Worm (Caenorhabditis elegans) whole organism, early embryonic: Measurements from ENCODE around the gene gly-4.

Source experiments
- B0310.2 ChIP-seq: sonication (generic microtip); optimal IDR thresholded peaks from 2 replicates; lab custom pipeline; 2016; ENCODE audit warnings: mild to moderate bottlenecking, missing genetic modification characterization, missing compliant biosample characterization
- F13C5.2 ChIP-seq: sonication (generic microtip); optimal IDR thresholded peaks from 2 replicates; lab custom pipeline; 2017; ENCODE audit warnings: mild to moderate bottlenecking, missing genetic modification characterization, inconsistent platforms, missing compliant biosample characterization
- aly-1 ChIP-seq: sonication (generic microtip); optimal IDR thresholded peaks from 2 replicates; lab custom pipeline; 2016; ENCODE audit warnings: missing genetic modification characterization, missing compliant biosample characterization
- ama-1 ChIP-seq: fragments of 150-350 bp; optimal IDR thresholded peaks from 2 replicates; lab custom pipeline; 2014
- ceh-13 ChIP-seq: fragments of 200-800 bp; sonication (Bioruptor generic); optimal IDR thresholded peaks from 2 replicates; lab custom pipeline; 2018; ENCODE audit warnings: mild to moderate bottlenecking, missing genetic modification characterization, missing compliant biosample characterization
- ceh-36 ChIP-seq: sonication (generic microtip); optimal IDR thresholded peaks from 2 replicates; lab custom pipeline; 2016; ENCODE audit warnings: missing genetic modification characterization, inconsistent platforms, missing compliant biosample characterization
- ets-7 ChIP-seq: sonication (generic microtip); optimal IDR thresholded peaks from 2 replicates; lab custom pipeline; 2016; ENCODE audit warnings: missing genotype, missing genetic modification characterization, missing compliant biosample characterization
- flt-1 ChIP-seq: fragments of 200-800 bp; sonication (Bioruptor generic); IDR thresholded peaks from 2 replicates; pipeline ENCODE4 v1.3.6; 2022; ENCODE audit warnings: missing genetic modification characterization, missing compliant biosample characterization
- hmbx-1 ChIP-seq: sonication (generic microtip); optimal IDR thresholded peaks from 2 replicates; lab custom pipeline; 2016; ENCODE audit warnings: mild to moderate bottlenecking, missing genetic modification characterization, missing compliant biosample characterization
- hmg-4 ChIP-seq: fragments of 200-800 bp; sonication (Bioruptor generic); optimal IDR thresholded peaks from 2 replicates; lab custom pipeline; 2018; ENCODE audit warnings: mild to moderate bottlenecking, missing genetic modification characterization, missing compliant biosample characterization
- hnd-1 ChIP-seq: sonication (generic microtip); optimal IDR thresholded peaks from 2 replicates; lab custom pipeline; 2016; ENCODE audit warnings: missing genetic modification characterization, missing compliant biosample characterization
- pes-1 ChIP-seq: fragments of 200-800 bp; sonication (Bioruptor generic); IDR thresholded peaks from 2 replicates; pipeline ENCODE4 v1.3.6; 2022; ENCODE audit warnings: missing genetic modification reagents, missing genetic modification characterization, missing compliant biosample characterization
- scrt-1 ChIP-seq: fragments of 200-800 bp; sonication (Bioruptor generic); IDR thresholded peaks from 2 replicates; pipeline ENCODE4 v1.3.6; 2022; ENCODE audit warnings: missing genetic modification characterization, missing compliant biosample characterization
- sea-1 ChIP-seq: fragments of 200-800 bp; sonication (Bioruptor generic); conservative IDR thresholded peaks from 2 replicates; pipeline ENCODE4 v1.3.6; 2022; ENCODE audit warnings: missing genetic modification characterization, missing compliant biosample characterization
- tbx-11 ChIP-seq: fragments of 200-800 bp; sonication (Bioruptor generic); IDR thresholded peaks from 2 replicates; pipeline ENCODE4 v1.3.6; 2022; ENCODE audit warnings: missing genetic modification characterization, missing compliant biosample characterization
- tbx-37 ChIP-seq: fragments of 200-800 bp; sonication (Bioruptor generic); conservative IDR thresholded peaks from 2 replicates; pipeline ENCODE4 v1.3.6; 2022; ENCODE audit warnings: missing genetic modification reagents, missing genetic modification characterization, missing compliant biosample characterization
- tra-4 ChIP-seq: sonication (generic microtip); optimal IDR thresholded peaks from 2 replicates; lab custom pipeline; 2017; ENCODE audit warnings: missing genetic modification characterization, missing compliant biosample characterization

Gene gly-4

DNA sequence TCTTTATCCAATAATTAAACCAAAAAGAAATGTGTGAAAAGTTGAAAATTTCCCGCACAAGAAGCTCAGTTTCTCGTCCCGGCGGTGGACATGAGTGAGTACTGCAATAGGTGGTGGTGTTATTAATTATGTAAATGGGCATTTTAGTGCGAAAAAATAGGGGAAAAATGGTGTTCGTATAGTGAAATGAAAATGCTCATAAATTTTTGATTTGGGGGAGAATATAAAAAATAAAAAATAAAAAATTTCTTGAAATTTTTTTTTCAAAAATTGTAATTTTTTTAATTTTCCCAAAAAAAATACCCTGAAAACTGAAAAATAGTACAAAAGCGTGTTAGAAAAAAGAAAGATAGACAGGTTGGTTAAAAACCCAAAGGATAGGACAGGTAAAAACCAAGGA, at the start of gene gly-4:
Gene gly-4, minus strand, starts transcription at position 101 of the 400 bp plus-strand sequence.
- TF ChIP-seq hnd-1 (tag; lab: Kevin White, UChicago), result no peak
- no peak for TF ChIP-seq flt-1 (GFP tag; lab: Robert Waterston, UW)
- TF ChIP-seq hmbx-1 (tag; lab: Kevin White, UChicago), result no peak
- no peak for TF ChIP-seq scrt-1 (GFP tag; lab: Robert Waterston, UW)
- no peak for TF ChIP-seq tbx-11
- no peak for TF ChIP-seq sea-1 (GFP tag; lab: Robert Waterston, UW)
- no peak for TF ChIP-seq F13C5.2 (tag; lab: Kevin White, UChicago)
- TF ChIP-seq aly-1 (tag; lab: Kevin White, UChicago), result no peak
- TF ChIP-seq tbx-37, result no peak
- no peak for TF ChIP-seq pes-1 (GFP tag; lab: Robert Waterston, UW)
- no peak for TF ChIP-seq tra-4 (tag; lab: Kevin White, UChicago)
- TF ChIP-seq ama-1 (lab: Kevin White, UChicago), result no peak
- no peak for TF ChIP-seq hmg-4
- TF ChIP-seq B0310.2, result no peak
- TF ChIP-seq ceh-36 (tag; lab: Kevin White, UChicago), result no peak
- TF ChIP-seq ceh-13 (GFP tag; lab: Kevin White, UChicago), result no peak
- TF ChIP-seq ets-7 (tag; lab: Kevin White, UChicago), result no peak

DNA sequence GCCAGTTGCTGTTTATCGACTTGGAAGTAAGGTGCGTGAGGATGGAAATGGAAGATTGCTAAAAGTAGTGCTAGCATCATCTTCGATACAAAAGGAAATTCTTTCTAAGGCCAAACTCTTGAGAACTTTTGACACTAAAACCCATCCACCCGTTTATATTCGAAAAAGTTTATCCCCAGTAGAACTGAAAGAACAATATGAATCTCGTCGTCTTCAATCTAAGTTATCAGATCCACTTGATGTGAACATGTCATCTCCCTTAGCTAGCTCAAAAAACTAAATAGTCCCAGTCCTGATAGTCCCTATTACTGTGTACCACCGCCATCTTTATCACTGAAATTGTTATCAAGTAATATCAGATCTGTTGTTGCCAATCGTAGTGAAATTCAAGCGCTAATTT, 41.8 kb upstream of the gly-4 start:
- TF ChIP-seq pes-1 (GFP tag; lab: Robert Waterston, UW), result no peak
- TF ChIP-seq ets-7 (tag; lab: Kevin White, UChicago), result no peak
- no peak for TF ChIP-seq tbx-11
- no peak for TF ChIP-seq ceh-13 (GFP tag; lab: Kevin White, UChicago)
- TF ChIP-seq flt-1 (GFP tag; lab: Robert Waterston, UW), result no peak
- TF ChIP-seq ama-1 (lab: Kevin White, UChicago), result no peak
- TF ChIP-seq B0310.2, result no peak
- TF ChIP-seq sea-1 (GFP tag; lab: Robert Waterston, UW), result no peak
- no peak for TF ChIP-seq hnd-1 (tag; lab: Kevin White, UChicago)
- no peak for TF ChIP-seq scrt-1 (GFP tag; lab: Robert Waterston, UW)
- TF ChIP-seq F13C5.2 (tag; lab: Kevin White, UChicago), result no peak
- TF ChIP-seq aly-1 (tag; lab: Kevin White, UChicago), result no peak
- no peak for TF ChIP-seq hmbx-1 (tag; lab: Kevin White, UChicago)
- no peak for TF ChIP-seq tbx-37
- TF ChIP-seq hmg-4, result no peak
- no peak for TF ChIP-seq ceh-36 (tag; lab: Kevin White, UChicago)
- no peak for TF ChIP-seq tra-4 (tag; lab: Kevin White, UChicago)

DNA sequence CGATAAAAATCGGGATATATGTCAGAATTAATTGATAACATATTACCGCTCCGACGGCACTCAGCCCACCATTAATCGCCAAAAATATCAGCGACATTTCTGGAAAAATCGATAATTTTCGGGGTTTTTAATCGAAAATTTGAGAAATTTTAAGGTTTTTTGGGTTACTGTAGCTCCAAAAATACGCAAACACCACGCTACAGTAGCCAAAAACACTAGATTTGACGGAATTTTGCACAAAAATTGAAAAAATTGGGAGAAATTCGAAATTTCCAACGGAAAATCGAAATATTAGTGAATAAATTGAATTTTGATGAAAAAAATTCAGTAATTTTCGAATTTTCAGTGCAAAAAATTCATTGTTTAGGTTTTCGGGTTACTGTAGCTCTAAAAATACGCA, 39.1 kb upstream of the gly-4 start, which contains the start of gene algn-7:
Gene algn-7, minus strand, starts transcription at position 101 of the 400 bp plus-strand sequence.
- TF ChIP-seq aly-1 (tag; lab: Kevin White, UChicago), result no peak
- TF ChIP-seq F13C5.2 (tag; lab: Kevin White, UChicago), result no peak
- TF ChIP-seq hnd-1 (tag; lab: Kevin White, UChicago), result no peak
- TF ChIP-seq ceh-36 (tag; lab: Kevin White, UChicago), result no peak
- TF ChIP-seq B0310.2, result no peak
- TF ChIP-seq ceh-13 (GFP tag; lab: Kevin White, UChicago), result no peak

DNA sequence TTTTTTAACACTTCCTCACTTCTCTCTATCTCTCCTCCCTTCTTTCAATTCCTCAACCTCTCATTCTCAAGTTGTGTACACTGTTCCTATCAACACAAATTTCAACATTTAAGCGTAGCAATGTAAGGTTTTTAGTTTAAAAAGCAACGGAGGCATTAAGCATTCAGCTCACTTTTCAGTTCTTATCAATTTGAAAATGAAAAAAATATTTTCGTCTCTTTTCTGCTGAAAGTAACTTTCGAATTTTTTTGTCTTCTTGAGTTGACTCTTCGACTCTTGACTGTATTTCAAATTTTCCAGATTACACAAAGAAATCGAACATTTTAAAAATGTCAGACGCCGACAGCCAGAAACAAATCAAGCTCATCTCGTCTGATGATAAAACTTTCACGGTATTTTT, 28.8 kb upstream of the gly-4 start, which contains the start of gene skr-4:
Gene skr-4, plus strand, starts transcription at position 301 of the 400 bp plus-strand sequence.
- no peak for TF ChIP-seq tbx-37
- no peak for TF ChIP-seq aly-1 (tag; lab: Kevin White, UChicago)
- TF ChIP-seq ama-1 (lab: Kevin White, UChicago), result no peak
- TF ChIP-seq ceh-13 (GFP tag; lab: Kevin White, UChicago), result no peak
- TF ChIP-seq pes-1 (GFP tag; lab: Robert Waterston, UW), result no peak
- no peak for TF ChIP-seq scrt-1 (GFP tag; lab: Robert Waterston, UW)
- no peak for TF ChIP-seq sea-1 (GFP tag; lab: Robert Waterston, UW)
- no peak for TF ChIP-seq hmbx-1 (tag; lab: Kevin White, UChicago)
- TF ChIP-seq tbx-11, result no peak
- TF ChIP-seq ets-7 (tag; lab: Kevin White, UChicago), result no peak
- no peak for TF ChIP-seq F13C5.2 (tag; lab: Kevin White, UChicago)
- TF ChIP-seq hnd-1 (tag; lab: Kevin White, UChicago), result no peak
- TF ChIP-seq B0310.2, result no peak
- no peak for TF ChIP-seq hmg-4
- TF ChIP-seq ceh-36 (tag; lab: Kevin White, UChicago), result no peak
- TF ChIP-seq tra-4 (tag; lab: Kevin White, UChicago), result no peak
- TF ChIP-seq flt-1 (GFP tag; lab: Robert Waterston, UW), result no peak

DNA sequence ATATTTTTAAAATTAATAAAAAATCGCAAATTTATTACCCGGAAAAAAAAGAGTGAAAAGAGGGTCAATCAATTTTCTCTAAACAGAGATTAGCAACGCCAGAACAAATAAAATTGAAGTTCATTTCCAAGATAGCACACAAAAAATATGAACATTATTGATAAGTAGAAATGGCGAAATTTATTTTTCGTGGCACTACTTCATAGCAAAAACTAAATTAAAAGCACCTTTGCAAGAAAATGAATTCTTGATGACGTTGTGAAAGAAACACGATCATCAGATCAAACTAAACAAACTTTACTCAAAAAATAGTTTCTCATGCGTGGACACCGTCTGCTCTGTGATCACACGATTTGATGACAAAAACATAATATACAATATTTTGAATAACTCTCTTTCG, 27.5 kb upstream of the gly-4 start, which contains the start of gene Y60A3A.16:
Gene Y60A3A.16, minus strand, starts transcription at position 101 of the 400 bp plus-strand sequence.
- TF ChIP-seq ceh-13 (GFP tag; lab: Kevin White, UChicago) (no peak), B0310.2 (no peak), tbx-37 (no peak), scrt-1 (GFP tag; lab: Robert Waterston, UW) (no peak), tbx-11 (no peak), sea-1 (GFP tag; lab: Robert Waterston, UW) (no peak), ceh-36 (tag; lab: Kevin White, UChicago) (no peak), ets-7 (tag; lab: Kevin White, UChicago) (no peak), F13C5.2 (tag; lab: Kevin White, UChicago) (no peak), hmbx-1 (tag; lab: Kevin White, UChicago) (no peak), hmg-4 (no peak), hnd-1 (tag; lab: Kevin White, UChicago) (no peak), pes-1 (GFP tag; lab: Robert Waterston, UW) (no peak), flt-1 (GFP tag; lab: Robert Waterston, UW) (no peak), ama-1 (lab: Kevin White, UChicago) (no peak), tra-4 (tag; lab: Kevin White, UChicago) (no peak), aly-1 (tag; lab: Kevin White, UChicago) (no peak)

DNA sequence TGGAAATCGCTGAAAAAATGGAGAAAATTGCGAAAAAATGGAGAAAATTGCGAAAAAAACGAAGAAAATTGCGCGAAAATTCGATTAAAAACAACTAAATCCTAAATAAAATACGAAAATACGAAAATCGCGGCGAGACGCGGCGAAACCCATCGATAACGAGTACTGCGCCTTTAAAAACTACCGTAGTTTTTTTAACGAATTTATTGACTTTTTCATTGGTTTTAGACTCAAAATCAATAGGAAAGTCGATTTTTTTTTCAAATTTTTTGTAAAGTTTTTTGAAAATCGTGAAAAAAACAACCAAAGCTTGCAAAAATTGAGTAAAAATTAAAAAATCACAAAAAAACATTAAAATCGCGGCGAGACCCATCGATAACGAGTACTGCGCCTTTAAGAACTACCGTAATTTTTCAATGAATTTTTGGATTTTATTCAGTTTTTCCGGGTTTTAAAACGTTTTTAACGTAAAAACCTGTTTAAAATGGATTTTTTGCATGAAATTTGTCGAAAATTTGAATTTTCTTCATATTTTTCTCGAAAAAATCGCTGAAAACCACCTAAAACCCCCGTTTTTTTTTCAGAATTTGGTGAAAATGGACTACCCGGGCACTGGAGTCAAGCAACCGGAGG, 20.9 kb upstream of the gly-4 start, which contains the start of the genes chk-2 and Y60A3A.19:
Gene chk-2, minus strand, starts transcription at position 51 of the 633 bp plus-strand sequence.
Gene Y60A3A.19, plus strand, starts transcription at position 583 of the 633 bp plus-strand sequence.
- no peak for TF ChIP-seq aly-1 (tag; lab: Kevin White, UChicago)
- TF ChIP-seq hmbx-1 (tag; lab: Kevin White, UChicago), result no peak
- TF ChIP-seq pes-1 (GFP tag; lab: Robert Waterston, UW), result no peak
- TF ChIP-seq hmg-4, result no peak
- no peak for TF ChIP-seq F13C5.2 (tag; lab: Kevin White, UChicago)
- TF ChIP-seq ceh-13 (GFP tag; lab: Kevin White, UChicago), result no peak
- TF ChIP-seq scrt-1 (GFP tag; lab: Robert Waterston, UW), result no peak
- TF ChIP-seq B0310.2, result no peak
- TF ChIP-seq ama-1 (lab: Kevin White, UChicago), result no peak
- no peak for TF ChIP-seq flt-1 (GFP tag; lab: Robert Waterston, UW)
- no peak for TF ChIP-seq ets-7 (tag; lab: Kevin White, UChicago)
